Worm (Caenorhabditis elegans): ENCODE results near the gene cyn-2.
A peak's percentile ranks its signal among the peaks of the same experiment; 100 is the strongest.

The cyn-2 gene

ce11 chrIII:13657975-13658374 lies 34.5 kb upstream of the cyn-2 start:
- TF ChIP-seq nhr-90 (tag; optimal IDR thresholded peaks at IDR 0.05) (no peak), attf-5 (GFP tag; optimal IDR thresholded peaks at IDR 0.05) (peak; percentile 2), rcor-1 (GFP tag; IDR thresholded peaks at IDR 0.05) (no peak), cebp-2 (GFP tag; IDR thresholded peaks at IDR 0.05) (no peak), cebp-1 (GFP tag; IDR thresholded peaks at IDR 0.05) (no peak), cebp-1 (tag; optimal IDR thresholded peaks at IDR 0.05) (peak; percentile 35), zfh-2 (GFP tag; conservative IDR thresholded peaks at IDR 0.05) (0 out of 2 replicates have a peak, but pooled peaks have one; percentile 22), C06A6.2 (GFP tag; conservative IDR thresholded peaks at IDR 0.05) (no peak), nhr-80 (tag; optimal IDR thresholded peaks at IDR 0.05) (peak; percentile 41)

DNA sequence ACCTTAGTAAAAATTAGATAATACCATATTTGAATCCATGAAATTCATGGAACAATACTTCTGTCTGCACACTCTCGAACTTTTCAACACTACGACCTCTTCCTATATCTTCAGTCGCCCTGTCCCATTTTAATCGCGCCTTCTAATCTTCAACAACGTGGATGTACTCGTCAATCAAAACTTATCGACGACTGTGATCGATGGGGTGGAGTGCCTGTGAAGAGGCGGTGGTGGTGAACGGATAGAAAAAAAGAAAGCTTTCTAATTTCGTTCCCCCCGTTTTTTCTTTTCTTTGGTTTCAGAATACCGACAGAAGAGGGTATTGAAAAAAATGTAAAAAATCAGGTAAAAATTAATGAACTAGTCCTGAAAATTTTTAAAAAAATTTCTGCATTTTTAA lies 33.4 kb upstream of the cyn-2 start:
- TF ChIP-seq Y53F4B.3 (GFP tag; IDR thresholded peaks at IDR 0.05) (no peak), rcor-1 (GFP tag; IDR thresholded peaks at IDR 0.05) (no peak), F23B12.7 (tag; optimal IDR thresholded peaks at IDR 0.05; ENCODE audit: insufficient read depth) (no peak), hrde-1 (tag; optimal IDR thresholded peaks at IDR 0.05; ENCODE audit: borderline replicate concordance) (no peak), ama-1 (optimal IDR thresholded peaks at IDR 0.05) (no peak), ama-1 (GFP tag; optimal IDR thresholded peaks at IDR 0.05) (no peak), nfyb-1 (GFP tag; IDR thresholded peaks at IDR 0.05) (no peak), let-607 (tag; optimal IDR thresholded peaks at IDR 0.05) (no peak), bed-1 (GFP tag; IDR thresholded peaks at IDR 0.05) (no peak)

- TF ChIP-seq ztf-28 (GFP tag; IDR thresholded peaks at IDR 0.05) (no peak), hmg-1.2 (GFP tag; IDR thresholded peaks at IDR 0.05) (no peak), lin-35 (GFP tag; optimal IDR thresholded peaks at IDR 0.05) (no peak), K11D2.4 (GFP tag; IDR thresholded peaks at IDR 0.05) (no peak), lsy-27 (tag; optimal IDR thresholded peaks at IDR 0.05; ENCODE audit: borderline replicate concordance, insufficient read depth) (no peak), mes-4 (tag; optimal IDR thresholded peaks at IDR 0.05) (no peak), nhr-90 (tag; optimal IDR thresholded peaks at IDR 0.05) (no peak), let-607 (tag; optimal IDR thresholded peaks at IDR 0.05) (no peak), bed-2 (GFP tag; IDR thresholded peaks at IDR 0.05) (no peak), lin-26 (GFP tag; IDR thresholded peaks at IDR 0.05) (no peak), nfya-1 (tag; optimal IDR thresholded peaks at IDR 0.05; ENCODE audit: borderline replicate concordance, insufficient read depth) (no peak), ekl-4 (GFP tag; IDR thresholded peaks at IDR 0.05) (no peak), mel-28 (tag; optimal IDR thresholded peaks at IDR 0.05; ENCODE audit: borderline replicate concordance) (no peak), T26A5.8 (tag; optimal IDR thresholded peaks at IDR 0.05) (no peak)
Observed at ce11 chrIII:13660123-13660522, 32.3 kb upstream of the cyn-2 start.

ce11 chrIII:13666406-13666805 lies 26.1 kb upstream of the cyn-2 start:
- TF ChIP-seq snpc-4 (GFP tag; optimal IDR thresholded peaks at IDR 0.05) (no peak), snpc-4 (tag; optimal IDR thresholded peaks at IDR 0.05) (no peak), B0261.1 (tag; optimal IDR thresholded peaks at IDR 0.05) (no peak), tlf-1 (GFP tag; optimal IDR thresholded peaks at IDR 0.05) (no peak), nfyb-1 (GFP tag; IDR thresholded peaks at IDR 0.05) (no peak), lin-40 (tag; optimal IDR thresholded peaks at IDR 0.05) (no peak), ztf-6 (GFP tag; IDR thresholded peaks at IDR 0.05) (no peak), sptf-2 (GFP tag; optimal IDR thresholded peaks at IDR 0.05) (no peak), madf-6 (GFP tag; IDR thresholded peaks at IDR 0.05) (no peak), atf-7 (tag; optimal IDR thresholded peaks at IDR 0.05) (no peak), lag-1 (GFP tag; IDR thresholded peaks at IDR 0.05) (no peak)
